Worm (Caenorhabditis elegans) whole organism, mixed stage, embryonic: ENCODE results near the gene erd-2.2.

ENCODE experiments used
- M03D4.4 ChIP-seq: sonication (generic microtip); optimal IDR thresholded peaks from 2 replicates; lab custom pipeline; 2017; ENCODE audit warnings: mild to moderate bottlenecking, missing genetic modification characterization, missing compliant biosample characterization
- bed-3 ChIP-seq: fragments of 200-800 bp; sonication (Bioruptor generic); optimal IDR thresholded peaks from 3 replicates; lab custom pipeline; 2018; ENCODE audit warnings: mild to moderate bottlenecking, missing genetic modification characterization, moderate library complexity, missing compliant biosample characterization
- blmp-1 ChIP-seq: fragments of 150-350 bp; optimal IDR thresholded peaks from 2 replicates; lab custom pipeline; 2014; ENCODE audit warnings: missing biosample characterization, missing genetic modification characterization
- ceh-39 ChIP-seq: fragments of 150-350 bp; optimal IDR thresholded peaks from 2 replicates; lab custom pipeline; 2014; ENCODE audit warnings: missing biosample characterization, missing genetic modification characterization
- ceh-83 ChIP-seq: fragments of 200-800 bp; sonication (Bioruptor generic); optimal IDR thresholded peaks from 2 replicates; lab custom pipeline; 2018; ENCODE audit warnings: mild to moderate bottlenecking, missing genetic modification characterization, missing compliant biosample characterization
- ces-1 ChIP-seq: fragments of 150-350 bp; optimal IDR thresholded peaks from 2 replicates; lab custom pipeline; 2014; ENCODE audit warnings: missing biosample characterization, missing genetic modification reagents, missing genetic modification characterization
- cnd-1 ChIP-seq: fragments of 200-800 bp; sonication (Bioruptor generic); optimal IDR thresholded peaks from 2 replicates; lab custom pipeline; 2018; ENCODE audit warnings: mild to moderate bottlenecking, missing genetic modification characterization, missing compliant biosample characterization
- drap-1 ChIP-seq: fragments of 200-800 bp; sonication (Bioruptor generic); optimal IDR thresholded peaks from 3 replicates; lab custom pipeline; 2018; ENCODE audit warnings: mild to moderate bottlenecking, missing genetic modification characterization, missing compliant biosample characterization
- elt-1 ChIP-seq: sonication (generic microtip); optimal IDR thresholded peaks from 2 replicates; lab custom pipeline; 2017; ENCODE audit warnings: missing genetic modification characterization, mild to moderate bottlenecking, missing compliant biosample characterization, antibody characterized with exemption, moderate library complexity, borderline replicate concordance; ENCODE audit not compliant: insufficient read depth
- elt-3 ChIP-seq: fragments of 150-350 bp; optimal IDR thresholded peaks from 2 replicates; lab custom pipeline; 2014; ENCODE audit warnings: missing biosample characterization, missing genetic modification characterization
- flh-1 ChIP-seq: fragments of 200-800 bp; sonication (Bioruptor generic); optimal IDR thresholded peaks from 2 replicates; lab custom pipeline; 2018; ENCODE audit warnings: mild to moderate bottlenecking, missing genetic modification characterization, moderate library complexity, missing compliant biosample characterization
- ham-2 ChIP-seq: fragments of 200-800 bp; sonication (Bioruptor generic); optimal IDR thresholded peaks from 2 replicates; lab custom pipeline; 2018; ENCODE audit warnings: mild to moderate bottlenecking, missing genetic modification characterization, missing compliant biosample characterization
- hlh-1 ChIP-seq: fragments of 150-350 bp; optimal IDR thresholded peaks from 2 replicates; lab custom pipeline; 2014; ENCODE audit warnings: missing biosample characterization, missing genetic modification reagents, missing genetic modification characterization
- lin-32 ChIP-seq: fragments of 200-800 bp; sonication (Bioruptor generic); optimal IDR thresholded peaks from 2 replicates; lab custom pipeline; 2018; ENCODE audit warnings: mild to moderate bottlenecking, missing genetic modification characterization, missing compliant biosample characterization
- lsy-2 ChIP-seq: fragments of 150-350 bp; optimal IDR thresholded peaks from 2 replicates; lab custom pipeline; 2014; ENCODE audit warnings: missing biosample characterization, missing genetic modification characterization
- mab-5 ChIP-seq: fragments of 150-350 bp; optimal IDR thresholded peaks from 2 replicates; lab custom pipeline; 2014; ENCODE audit warnings: missing biosample characterization, missing genetic modification characterization
- mep-1 ChIP-seq: fragments of 150-350 bp; optimal IDR thresholded peaks from 2 replicates; lab custom pipeline; 2017; ENCODE audit warnings: missing biosample characterization, missing genetic modification reagents, missing genetic modification characterization, inconsistent platforms
- mls-2 ChIP-seq: sonication (generic microtip); optimal IDR thresholded peaks from 2 replicates; lab custom pipeline; 2016; ENCODE audit warnings: mild to moderate bottlenecking, missing genetic modification characterization, moderate library complexity, missing compliant biosample characterization
- nhr-12 ChIP-seq: fragments of 150-350 bp; optimal IDR thresholded peaks from 2 replicates; lab custom pipeline; 2014; ENCODE audit warnings: missing biosample characterization, missing genetic modification characterization
- nhr-2 ChIP-seq: fragments of 150-350 bp; optimal IDR thresholded peaks from 2 replicates; lab custom pipeline; 2014; ENCODE audit warnings: missing biosample characterization, missing genetic modification characterization
- nhr-237 ChIP-seq: fragments of 150-350 bp; optimal IDR thresholded peaks from 2 replicates; lab custom pipeline; 2014; ENCODE audit warnings: missing biosample characterization, missing genetic modification characterization
- nhr-28 ChIP-seq: fragments of 150-350 bp; optimal IDR thresholded peaks from 2 replicates; lab custom pipeline; 2014; ENCODE audit warnings: missing biosample characterization, missing genetic modification characterization
- nhr-76 ChIP-seq: sonication (generic microtip); optimal IDR thresholded peaks from 2 replicates; lab custom pipeline; 2017; ENCODE audit warnings: missing biosample characterization, missing genetic modification characterization
- sem-2 ChIP-seq: fragments of 200-800 bp; sonication (Bioruptor generic); optimal IDR thresholded peaks from 2 replicates; lab custom pipeline; 2018; ENCODE audit warnings: mild to moderate bottlenecking, missing genetic modification characterization, missing compliant biosample characterization
- snpc-4 ChIP-seq: fragments of 150-350 bp; optimal IDR thresholded peaks from 2 replicates; lab custom pipeline; 2014; ENCODE audit warnings: missing biosample characterization, missing genetic modification characterization
- tbx-8 ChIP-seq: fragments of 200-800 bp; sonication (Bioruptor generic); optimal IDR thresholded peaks from 2 replicates; lab custom pipeline; 2018; ENCODE audit warnings: mild to moderate bottlenecking, missing genetic modification characterization, moderate library complexity, missing compliant biosample characterization
- unc-120 ChIP-seq: sonication (generic microtip); optimal IDR thresholded peaks from 2 replicates; lab custom pipeline; 2017; ENCODE audit warnings: missing genetic modification characterization, missing compliant biosample characterization; ENCODE audit not compliant: poor library complexity, severe bottlenecking
- unc-62 ChIP-seq: fragments of 150-350 bp; optimal IDR thresholded peaks from 2 replicates; lab custom pipeline; 2014; ENCODE audit warnings: missing biosample characterization, missing genetic modification reagents, missing genetic modification characterization
- zip-8 ChIP-seq: fragments of 150-350 bp; optimal IDR thresholded peaks from 2 replicates; lab custom pipeline; 2014; ENCODE audit warnings: missing biosample characterization, missing genetic modification characterization

Gene erd-2.2

ce11 chrIII:5939453-5940296 is 32.8 kb downstream of the erd-2.2 start, which contains the start of gene ubq-1:
Gene ubq-1, plus strand, starts transcription at chrIII:5940254.
- TF ChIP-seq cnd-1 (tag; lab: Kevin White, UChicago) = peak; percentile 58
- TF ChIP-seq mls-2 (tag; lab: Kevin White, UChicago) = peak; percentile 50
- TF ChIP-seq blmp-1 (tag; lab: Kevin White, UChicago) = no peak
- TF ChIP-seq ces-1 (GFP tag; lab: Kevin White, UChicago) = no peak
- peak; percentile 66 for TF ChIP-seq M03D4.4 (tag; lab: Kevin White, UChicago)

- TF ChIP-seq elt-1 (tag; lab: Kevin White, UChicago) (no peak), mab-5 (no peak), drap-1 (no peak), hlh-1 (tag; lab: Kevin White, UChicago) (peak; percentile 14), blmp-1 (tag; lab: Kevin White, UChicago) (no peak), nhr-12 (tag; lab: Kevin White, UChicago) (no peak), tbx-8 (no peak), zip-8 (tag; lab: Kevin White, UChicago) (no peak), sem-2 (GFP tag; lab: Kevin White, UChicago) (no peak), ceh-39 (tag; lab: Kevin White, UChicago) (peak; percentile 61), unc-120 (tag; lab: Kevin White, UChicago) (peak; percentile 79), lin-32 (peak; percentile 46), snpc-4 (tag; lab: Kevin White, UChicago) (no peak), unc-62 (GFP tag; lab: Kevin White, UChicago) (peak; percentile 30), ces-1 (GFP tag; lab: Kevin White, UChicago) (peak; percentile 13), nhr-237 (tag; lab: Kevin White, UChicago) (no peak), lsy-2 (tag; lab: Kevin White, UChicago) (peak; percentile 19), mep-1 (tag; lab: Kevin White, UChicago) (peak; percentile 45)
- TF ChIP-seq, all 35 proteins: peak for 8
Measured at ce11 chrIII:5940525-5940974, 33.7 kb downstream of the erd-2.2 start.

ce11 chrIII:5942104-5942503 is 35.3 kb downstream of the erd-2.2 start:
- TF ChIP-seq ham-2 (GFP tag; lab: Kevin White, UChicago) (peak; percentile 42), nhr-28 (tag; lab: Kevin White, UChicago) (no peak), elt-1 (tag; lab: Kevin White, UChicago) (peak; percentile 84)

ce11 chrIII:5943368-5944180 is 36.7 kb downstream of the erd-2.2 start:
- TF ChIP-seq mep-1 (tag; lab: Kevin White, UChicago) (no peak), ces-1 (GFP tag; lab: Kevin White, UChicago) (no peak), nhr-237 (tag; lab: Kevin White, UChicago) (no peak), M03D4.4 (tag; lab: Kevin White, UChicago) (no peak), ceh-83 (GFP tag; lab: Kevin White, UChicago) (peak; percentile 78), flh-1 (no peak), tbx-8 (no peak), lin-32 (peak; percentile 3), nhr-2 (tag; lab: Kevin White, UChicago) (no peak), unc-62 (GFP tag; lab: Kevin White, UChicago) (no peak)

ce11 chrIII:5945865-5946264 is 39.0 kb downstream of the erd-2.2 start, which contains the start of gene F25B5.5:
Gene F25B5.5, minus strand, starts transcription at chrIII:5946124.
- TF ChIP-seq hlh-1 (tag; lab: Kevin White, UChicago) (no peak), tbx-8 (no peak), elt-3 (tag; lab: Kevin White, UChicago) (no peak), ceh-39 (tag; lab: Kevin White, UChicago) (no peak), nhr-76 (no peak), elt-1 (tag; lab: Kevin White, UChicago) (no peak), flh-1 (no peak), nhr-237 (tag; lab: Kevin White, UChicago) (no peak), bed-3 (no peak), unc-120 (tag; lab: Kevin White, UChicago) (no peak), sem-2 (GFP tag; lab: Kevin White, UChicago) (no peak), mls-2 (tag; lab: Kevin White, UChicago) (no peak)
- TF ChIP-seq, all 35 proteins: peak for 0
